Worm (Caenorhabditis elegans): ENCODE measurements around the gene ttr-41.

Gene ttr-41

ce11 chrII:4701482-4702119 is 26.1 kb downstream of the ttr-41 start, which contains the start of gene unc-85 (continued):
- TF ChIP-seq unc-3 (GFP tag; conservative IDR thresholded peaks at IDR 0.05): 0 out of 2 replicates have a peak, but pooled peaks have one; percentile 20
- TF ChIP-seq unc-3 (tag; optimal IDR thresholded peaks at IDR 0.05): peak; percentile 73
- TF ChIP-seq rnt-1 (tag; optimal IDR thresholded peaks at IDR 0.05): peak; percentile 55
- peak; percentile 63 for TF ChIP-seq sox-4 (tag; optimal IDR thresholded peaks at IDR 0.05)
- TF ChIP-seq fkh-6 (tag; optimal IDR thresholded peaks at IDR 0.05): peak; percentile 41
- peak; percentile 91 for TF ChIP-seq tbx-2 (tag; optimal IDR thresholded peaks at IDR 0.05)
- TF ChIP-seq dmd-4 (tag; optimal IDR thresholded peaks at IDR 0.05; ENCODE audit: borderline replicate concordance): peak; percentile 64
- peak; percentile 33 for TF ChIP-seq pat-9 (tag; optimal IDR thresholded peaks at IDR 0.05)
- TF ChIP-seq ceh-6 (GFP tag; optimal IDR thresholded peaks at IDR 0.05): peak; percentile 44
- TF ChIP-seq gmeb-2 (tag; optimal IDR thresholded peaks at IDR 0.05): peak; percentile 59
- peak; percentile 35 for TF ChIP-seq lim-6 (tag; optimal IDR thresholded peaks at IDR 0.05)
- peak; percentile 60 for TF ChIP-seq pqm-1 (tag; optimal IDR thresholded peaks at IDR 0.05)
- peak; percentile 70 for TF ChIP-seq unc-42 (tag; optimal IDR thresholded peaks at IDR 0.05)

ce11 chrII:4698266-4698771 is 29.4 kb downstream of the ttr-41 start, which contains the start of the genes rpn-5 and scc-1:
Gene rpn-5, minus strand, starts transcription at chrII:4698427.
Gene scc-1, plus strand, starts transcription at chrII:4698721.
- TF ChIP-seq ref-2 (tag; optimal IDR thresholded peaks at IDR 0.05): peak; percentile 21
- no peak for TF ChIP-seq ceh-24 (tag; optimal IDR thresholded peaks at IDR 0.05)
- no peak for TF ChIP-seq ceh-30 (tag; optimal IDR thresholded peaks at IDR 0.05)
- TF ChIP-seq unc-42 (tag; optimal IDR thresholded peaks at IDR 0.05): peak; percentile 3
- TF ChIP-seq elt-2 (tag; optimal IDR thresholded peaks at IDR 0.05): no peak
- TF ChIP-seq tbx-2 (tag; optimal IDR thresholded peaks at IDR 0.05): peak; percentile 25
- no peak for TF ChIP-seq nhr-11 (tag; optimal IDR thresholded peaks at IDR 0.05)
- TF ChIP-seq mec-3 (tag; optimal IDR thresholded peaks at IDR 0.05; ENCODE audit: borderline replicate concordance): no peak
- TF ChIP-seq pax-1 (tag; optimal IDR thresholded peaks at IDR 0.05): peak; percentile 33
- TF ChIP-seq syd-9 (tag; optimal IDR thresholded peaks at IDR 0.05): no peak
- TF ChIP-seq pqm-1 (tag; optimal IDR thresholded peaks at IDR 0.05): no peak
- no peak for TF ChIP-seq ceh-34 (tag; optimal IDR thresholded peaks at IDR 0.05)
- TF ChIP-seq unc-86 (tag; optimal IDR thresholded peaks at IDR 0.05): no peak
- no peak for TF ChIP-seq madf-2 (tag; optimal IDR thresholded peaks at IDR 0.05)
- no peak for TF ChIP-seq fkh-10 (GFP tag; optimal IDR thresholded peaks at IDR 0.05)
- no peak for TF ChIP-seq ztf-16 (tag; optimal IDR thresholded peaks at IDR 0.05)
- peak; percentile 85 for TF ChIP-seq nfya-1 (tag; optimal IDR thresholded peaks at IDR 0.05)
- TF ChIP-seq T23F11.4 (GFP tag; optimal IDR thresholded peaks at IDR 0.05): no peak
- TF ChIP-seq unc-55 (GFP tag; optimal IDR thresholded peaks at IDR 0.05): peak; percentile 97
- no peak for TF ChIP-seq ceh-45 (GFP tag; IDR thresholded peaks at IDR 0.05)
- no peak for TF ChIP-seq C38D4.7 (GFP tag; optimal IDR thresholded peaks at IDR 0.05)
- TF ChIP-seq tbx-7 (tag; optimal IDR thresholded peaks at IDR 0.05): no peak
- TF ChIP-seq hlh-6 (tag; optimal IDR thresholded peaks at IDR 0.05): no peak
- no peak for TF ChIP-seq zip-5 (tag; optimal IDR thresholded peaks at IDR 0.05)
- TF ChIP-seq ahr-1 (tag; optimal IDR thresholded peaks at IDR 0.05): no peak
- no peak for TF ChIP-seq ceh-2 (tag; optimal IDR thresholded peaks at IDR 0.05)
- no peak for TF ChIP-seq ttx-3 (tag; optimal IDR thresholded peaks at IDR 0.05)
- no peak for TF ChIP-seq hlh-13 (GFP tag; optimal IDR thresholded peaks at IDR 0.05)
- TF ChIP-seq pha-4 (tag; optimal IDR thresholded peaks at IDR 0.05): no peak
- no peak for TF ChIP-seq pag-3 (tag; optimal IDR thresholded peaks at IDR 0.05; ENCODE audit: borderline replicate concordance)
